Worm (Caenorhabditis elegans) whole organism, L3 larva: ENCODE results near the gene bath-19.

Experiments
- pha-4 ChIP-seq: fragments of 150-350 bp; optimal IDR thresholded peaks from 2 replicates; lab custom pipeline; 2014; ENCODE audit warnings: missing biosample characterization, missing genetic modification reagents, missing genetic modification characterization
- tbx-2 ChIP-seq: sonication (generic microtip); optimal IDR thresholded peaks from 2 replicates; lab custom pipeline; 2016; ENCODE audit warnings: mild to moderate bottlenecking, missing genetic modification characterization, missing compliant biosample characterization

DNA sequence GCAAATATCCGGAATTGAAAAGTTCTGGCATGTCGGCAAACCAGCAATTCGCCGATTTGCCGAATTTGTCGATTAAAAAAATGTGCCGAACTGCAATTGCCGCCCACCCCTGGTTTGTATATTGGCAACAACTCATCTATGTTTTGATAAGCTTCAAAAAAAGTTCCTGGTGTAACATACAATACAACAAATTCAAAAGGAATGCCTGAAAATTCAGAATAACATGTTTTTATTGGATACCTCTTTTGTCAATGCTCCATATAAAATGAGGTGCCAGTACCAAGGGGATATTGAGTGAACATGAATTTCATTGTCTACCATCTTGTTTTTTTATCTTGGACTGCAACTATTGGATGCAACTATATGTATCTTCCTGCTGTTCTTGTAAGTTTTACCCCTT is 42.1 kb upstream of the bath-19 start, which contains the start of gene T16A1.4:
- TF ChIP-seq tbx-2 (tag; lab: Kevin White, UChicago), result no peak
- TF ChIP-seq pha-4 (tag; lab: Kevin White, UChicago), result no peak
